Fruit fly (Drosophila melanogaster): Measurements from ENCODE around the gene COX5A.

dm6 chr3R:11869169-11869568 is 50.0 kb downstream of the COX5A start, which contains the start of gene CG6959:
- TF ChIP-seq br (GFP tag; optimal IDR thresholded peaks at IDR 0.05) (no peak), ey (GFP tag; optimal IDR thresholded peaks at IDR 0.05) (no peak), Jra (GFP tag; optimal IDR thresholded peaks at IDR 0.05) (no peak), OdsH (GFP tag; optimal IDR thresholded peaks at IDR 0.05) (no peak), rgr (GFP tag; optimal IDR thresholded peaks at IDR 0.05) (peak; percentile 9), jim (GFP tag; optimal IDR thresholded peaks at IDR 0.05) (no peak), Abd-B (GFP tag; optimal IDR thresholded peaks at IDR 0.05) (no peak), h (GFP tag; optimal IDR thresholded peaks at IDR 0.05) (no peak), lola (GFP tag; optimal IDR thresholded peaks at IDR 0.05) (no peak)
